Fruit fly (Drosophila melanogaster): ENCODE data around the gene Pa1.

- TF ChIP-seq Crg-1 (GFP tag; optimal IDR thresholded peaks at IDR 0.05) (no peak), CG5204 (GFP tag; optimal IDR thresholded peaks at IDR 0.05) (no peak), ovo (GFP tag; optimal IDR thresholded peaks at IDR 0.05) (no peak), kay (GFP tag; ENCODE audit: borderline replicate concordance) (no peak), CG7101 (tag; optimal IDR thresholded peaks at IDR 0.05) (no peak), Clk (GFP tag; optimal IDR thresholded peaks at IDR 0.05) (no peak), toe (GFP tag; optimal IDR thresholded peaks at IDR 0.05) (no peak), cic (GFP tag; optimal IDR thresholded peaks at IDR 0.05) (no peak), CG14711 (tag; optimal IDR thresholded peaks at IDR 0.05) (no peak), CG33017 (tag; optimal IDR thresholded peaks at IDR 0.05) (no peak), cnc (optimal IDR thresholded peaks at IDR 0.05) (no peak), CG12768 (GFP tag; optimal IDR thresholded peaks at IDR 0.05) (no peak), tj (GFP tag; optimal IDR thresholded peaks at IDR 0.05) (no peak)
Measured at dm6 chrX:11371613-11372012, 12.6 kb downstream of the Pa1 start.

Data from whole organism, adult.